Fruit fly (Drosophila melanogaster) whole organism, embryonic: ENCODE data around the gene CG6356.

Experiments
- Aef1 ChIP-seq: fragments of 200-800 bp; sonication (Bioruptor generic); IDR thresholded peaks from 3 replicates; pipeline ENCODE4 v1.3.6; 2022; ENCODE audit warnings: missing biosample characterization, missing genetic modification characterization
- Awh ChIP-seq: fragments of 200-800 bp; sonication (Bioruptor generic); IDR thresholded peaks from 2 replicates; pipeline ENCODE4, ENCODE4 v1.3.6; 2022; ENCODE audit warnings: missing biosample characterization, missing genetic modification characterization
- Bgb ChIP-seq: fragments of 200-800 bp; sonication (Bioruptor generic); IDR thresholded peaks from 2 replicates; pipeline ENCODE4 v1.3.6; 2022; ENCODE audit warnings: missing biosample characterization, missing genetic modification characterization; ENCODE audit not compliant: partially characterized antibody
- CG11723 ChIP-seq: fragments of 200-800 bp; sonication (Bioruptor generic); optimal IDR thresholded peaks from 2 replicates; lab custom pipeline; 2017; ENCODE audit warnings: missing biosample characterization, mild to moderate bottlenecking, missing genetic modification characterization
- CG12071 ChIP-seq: fragments of 200-800 bp; sonication (Bioruptor generic); optimal IDR thresholded peaks from 3 replicates; lab custom pipeline; 2018; ENCODE audit warnings: missing biosample characterization, mild to moderate bottlenecking, missing genetic modification characterization
- CG12744 ChIP-seq: fragments of 200-800 bp; sonication (Bioruptor generic); optimal IDR thresholded peaks from 2 replicates; lab custom pipeline; 2016; ENCODE audit warnings: missing biosample characterization, missing genetic modification characterization
- CG14014 ChIP-seq: fragments of 200-800 bp; sonication (Bioruptor generic); IDR thresholded peaks from 2 replicates; pipeline ENCODE4 v1.3.6; 2022; ENCODE audit warnings: missing biosample characterization, missing genetic modification characterization
- CG15073 ChIP-seq: fragments of 200-800 bp; sonication (Bioruptor generic); optimal IDR thresholded peaks from 2 replicates; lab custom pipeline; 2016; ENCODE audit warnings: missing biosample characterization, missing genetic modification characterization
- CG16813 ChIP-seq: fragments of 200-800 bp; sonication (Bioruptor generic); IDR thresholded peaks from 3 replicates; pipeline ENCODE4 v1.3.6; 2022; ENCODE audit warnings: missing biosample characterization, missing genetic modification characterization; ENCODE audit not compliant: partially characterized antibody
- CG31224 ChIP-seq: fragments of 200-800 bp; sonication (Bioruptor generic); IDR thresholded peaks from 2 replicates; pipeline ENCODE4 v1.3.6; 2022; ENCODE audit warnings: missing biosample characterization, missing genetic modification characterization
- CG33213 ChIP-seq: fragments of 200-800 bp; sonication (Bioruptor generic); optimal IDR thresholded peaks from 3 replicates; lab custom pipeline; 2016; ENCODE audit warnings: missing biosample characterization, missing genetic modification characterization
- CG3407 ChIP-seq: fragments of 200-800 bp; sonication (Bioruptor generic); optimal IDR thresholded peaks from 2 replicates; lab custom pipeline; 2018; ENCODE audit warnings: missing biosample characterization, mild to moderate bottlenecking, missing genetic modification characterization
- CG3838 ChIP-seq: fragments of 200-800 bp; sonication (Bioruptor generic); optimal IDR thresholded peaks from 3 replicates; lab custom pipeline; 2016; ENCODE audit warnings: missing biosample characterization, missing genetic modification characterization
- CG4424 ChIP-seq: fragments of 200-800 bp; sonication (Bioruptor generic); optimal IDR thresholded peaks from 3 replicates; lab custom pipeline; 2016; ENCODE audit warnings: missing biosample characterization, missing genetic modification characterization
- CG5245 ChIP-seq: fragments of 200-800 bp; sonication (Bioruptor generic); optimal IDR thresholded peaks from 3 replicates; lab custom pipeline; 2016; ENCODE audit warnings: missing biosample characterization, missing genetic modification characterization
- CG6272 ChIP-seq: fragments of 200-800 bp; sonication (Bioruptor generic); IDR thresholded peaks from 2 replicates; pipeline ENCODE4 v1.3.6; 2022; ENCODE audit warnings: missing biosample characterization, missing genetic modification characterization
- CG7786 ChIP-seq: fragments of 200-800 bp; sonication (Bioruptor generic); optimal IDR thresholded peaks from 2 replicates; lab custom pipeline; 2016; ENCODE audit warnings: missing biosample characterization, missing genetic modification characterization
- CG7963 ChIP-seq: fragments of 200-800 bp; sonication (Bioruptor generic); IDR thresholded peaks from 3 replicates; pipeline ENCODE4 v1.3.6; 2022; ENCODE audit warnings: missing biosample characterization, missing genetic modification characterization; ENCODE audit not compliant: partially characterized antibody
- CG8089 ChIP-seq: fragments of 200-800 bp; sonication (Bioruptor generic); optimal IDR thresholded peaks from 3 replicates; lab custom pipeline; 2016; ENCODE audit warnings: missing biosample characterization, missing genetic modification characterization
- Camta ChIP-seq: fragments of 200-800 bp; sonication (Bioruptor generic); optimal IDR thresholded peaks from 2 replicates; lab custom pipeline; 2016; ENCODE audit warnings: missing biosample characterization, missing genetic modification characterization
- D19B ChIP-seq: fragments of 200-800 bp; sonication (Bioruptor generic); optimal IDR thresholded peaks from 2 replicates; lab custom pipeline; 2017; ENCODE audit warnings: missing biosample characterization, mild to moderate bottlenecking, missing genetic modification characterization
- Eip74EF ChIP-seq, 2 experiments: fragments of 200-800 bp in 1 of 2; fragments of >200 bp in 1 of 2; sonication (Bioruptor generic) in 1 of 2; optimal IDR thresholded peaks; 2 replicates each; lab custom pipeline; 2017 to 2019; ENCODE audit warnings: missing biosample characterization in 2 of 2, missing genetic modification characterization in 2 of 2, mild to moderate bottlenecking in 1 of 2, moderate library complexity in 1 of 2
- Fer2 ChIP-seq: fragments of 200-800 bp; sonication (Bioruptor generic); optimal IDR thresholded peaks from 2 replicates; lab custom pipeline; 2018; ENCODE audit warnings: missing biosample characterization, mild to moderate bottlenecking, missing genetic modification characterization, moderate library complexity
- Hr3 ChIP-seq: fragments of 200-800 bp; sonication (Bioruptor generic); optimal IDR thresholded peaks from 3 replicates; lab custom pipeline; 2016; ENCODE audit warnings: missing biosample characterization, missing genetic modification characterization
- Rfx ChIP-seq: fragments of 200-800 bp; sonication (Bioruptor generic); IDR thresholded peaks from 2 replicates; pipeline ENCODE4 v1.3.6; 2022; ENCODE audit warnings: missing biosample characterization, missing genetic modification characterization
- Usf ChIP-seq: fragments of 200-800 bp; sonication (Bioruptor generic); optimal IDR thresholded peaks from 2 replicates; lab custom pipeline; 2017; ENCODE audit warnings: missing genotype, missing biosample characterization, missing genetic modification characterization
- ase ChIP-seq: fragments of 200-800 bp; sonication (Bioruptor generic); IDR thresholded peaks from 3 replicates; pipeline ENCODE4 v1.3.6; 2022; ENCODE audit warnings: missing biosample characterization, missing genetic modification characterization
- ash1 ChIP-seq: fragments of 200-800 bp; sonication (Bioruptor generic); optimal IDR thresholded peaks from 2 replicates; lab custom pipeline; 2018; ENCODE audit warnings: missing biosample characterization, mild to moderate bottlenecking, missing genetic modification characterization
- crol ChIP-seq: fragments of 200-800 bp; sonication (Bioruptor generic); IDR thresholded peaks from 2 replicates; pipeline ENCODE4 v1.3.6; 2022; ENCODE audit warnings: missing biosample characterization, missing genetic modification characterization
- dan ChIP-seq: fragments of 200-800 bp; sonication (Bioruptor generic); IDR thresholded peaks from 2 replicates; pipeline ENCODE4 v1.3.6; 2022; ENCODE audit warnings: missing biosample characterization, missing genetic modification characterization
- disco-r ChIP-seq: fragments of 200-800 bp; sonication (Bioruptor generic); optimal IDR thresholded peaks from 2 replicates; lab custom pipeline; 2016; ENCODE audit warnings: missing biosample characterization, missing genetic modification characterization
- fd102C ChIP-seq: fragments of 200-800 bp; sonication (Bioruptor generic); optimal IDR thresholded peaks from 2 replicates; lab custom pipeline; 2018; ENCODE audit warnings: missing biosample characterization, mild to moderate bottlenecking, missing genetic modification characterization, moderate library complexity
- gfzf ChIP-seq: fragments of 200-800 bp; sonication (Bioruptor generic); optimal IDR thresholded peaks from 2 replicates; lab custom pipeline; 2016; ENCODE audit warnings: missing biosample characterization, mild to moderate bottlenecking, missing genetic modification characterization, moderate library complexity
- gsb ChIP-seq: fragments of 200-800 bp; sonication (Bioruptor generic); IDR thresholded peaks from 2 replicates; pipeline ENCODE4 v1.3.6; 2022; ENCODE audit warnings: missing biosample characterization, missing genetic modification characterization
- gsb-n ChIP-seq: fragments of 200-800 bp; sonication (Bioruptor generic); optimal IDR thresholded peaks from 3 replicates; lab custom pipeline; 2018; ENCODE audit warnings: missing biosample characterization, mild to moderate bottlenecking, missing genetic modification characterization
- hb ChIP-seq: fragments of 200-800 bp; sonication (Bioruptor generic); IDR thresholded peaks from 3 replicates; pipeline ENCODE4 v1.3.6; 2022; ENCODE audit warnings: missing biosample characterization, missing genetic modification characterization; ENCODE audit not compliant: partially characterized antibody
- her ChIP-seq: fragments of 200-800 bp; sonication (Bioruptor generic); optimal IDR thresholded peaks from 2 replicates; lab custom pipeline; 2016; ENCODE audit warnings: missing biosample characterization, missing genetic modification characterization
- kay ChIP-seq: fragments of 200-800 bp; sonication (Bioruptor generic); optimal IDR thresholded peaks from 2 replicates; lab custom pipeline; 2016; ENCODE audit warnings: missing biosample characterization, missing genetic modification characterization
- lmd ChIP-seq: fragments of 200-800 bp; sonication (Bioruptor generic); IDR thresholded peaks from 2 replicates; pipeline ENCODE4 v1.3.6; 2022; ENCODE audit warnings: missing biosample characterization, missing genetic modification characterization
- pb ChIP-seq: fragments of 200-800 bp; sonication (Bioruptor generic); optimal IDR thresholded peaks from 3 replicates; lab custom pipeline; 2016; ENCODE audit warnings: missing biosample characterization, missing genetic modification characterization
- peb ChIP-seq: fragments of 200-800 bp; sonication (Bioruptor generic); IDR thresholded peaks from 2 replicates; pipeline ENCODE4 v1.3.6; 2022; ENCODE audit warnings: missing biosample characterization, missing genetic modification characterization
- pzg ChIP-seq: fragments of 200-800 bp; sonication (Bioruptor generic); optimal IDR thresholded peaks from 3 replicates; lab custom pipeline; 2018; ENCODE audit warnings: missing biosample characterization, mild to moderate bottlenecking, missing genetic modification characterization, moderate library complexity
- slp2 ChIP-seq: fragments of 200-800 bp; sonication (Bioruptor generic); optimal IDR thresholded peaks from 2 replicates; lab custom pipeline; 2016; ENCODE audit warnings: missing biosample characterization, missing genetic modification characterization
- sob ChIP-seq: fragments of 200-800 bp; sonication (Bioruptor generic); IDR thresholded peaks from 2 replicates; pipeline ENCODE4 v1.3.6; 2022; ENCODE audit warnings: missing biosample characterization, missing genetic modification characterization
- stwl ChIP-seq: fragments of 200-800 bp; sonication (Bioruptor generic); optimal IDR thresholded peaks from 3 replicates; lab custom pipeline; 2018; ENCODE audit warnings: missing biosample characterization, mild to moderate bottlenecking, missing genetic modification characterization, moderate library complexity
- tap ChIP-seq: fragments of 200-800 bp; optimal IDR thresholded peaks from 3 replicates; lab custom pipeline; 2019; ENCODE audit warnings: missing biosample characterization, mild to moderate bottlenecking, missing genetic modification characterization, moderate library complexity
- ttk ChIP-seq: fragments of 200-800 bp; sonication (Bioruptor generic); IDR thresholded peaks from 2 replicates; pipeline ENCODE4 v2.1.2; 2022; ENCODE audit warnings: missing biosample characterization, missing genetic modification characterization
- vnd ChIP-seq: fragments of 200-800 bp; sonication (Bioruptor generic); IDR thresholded peaks from 3 replicates; pipeline ENCODE4 v1.3.6; 2022; ENCODE audit warnings: missing biosample characterization, missing genetic modification characterization; ENCODE audit not compliant: partially characterized antibody
- zen2 ChIP-seq: fragments of 200-800 bp; sonication (Bioruptor generic); IDR thresholded peaks from 3 replicates; pipeline ENCODE4 v1.3.6; 2022; ENCODE audit warnings: missing biosample characterization, missing genetic modification characterization; ENCODE audit not compliant: partially characterized antibody

CG6356 gene

DNA sequence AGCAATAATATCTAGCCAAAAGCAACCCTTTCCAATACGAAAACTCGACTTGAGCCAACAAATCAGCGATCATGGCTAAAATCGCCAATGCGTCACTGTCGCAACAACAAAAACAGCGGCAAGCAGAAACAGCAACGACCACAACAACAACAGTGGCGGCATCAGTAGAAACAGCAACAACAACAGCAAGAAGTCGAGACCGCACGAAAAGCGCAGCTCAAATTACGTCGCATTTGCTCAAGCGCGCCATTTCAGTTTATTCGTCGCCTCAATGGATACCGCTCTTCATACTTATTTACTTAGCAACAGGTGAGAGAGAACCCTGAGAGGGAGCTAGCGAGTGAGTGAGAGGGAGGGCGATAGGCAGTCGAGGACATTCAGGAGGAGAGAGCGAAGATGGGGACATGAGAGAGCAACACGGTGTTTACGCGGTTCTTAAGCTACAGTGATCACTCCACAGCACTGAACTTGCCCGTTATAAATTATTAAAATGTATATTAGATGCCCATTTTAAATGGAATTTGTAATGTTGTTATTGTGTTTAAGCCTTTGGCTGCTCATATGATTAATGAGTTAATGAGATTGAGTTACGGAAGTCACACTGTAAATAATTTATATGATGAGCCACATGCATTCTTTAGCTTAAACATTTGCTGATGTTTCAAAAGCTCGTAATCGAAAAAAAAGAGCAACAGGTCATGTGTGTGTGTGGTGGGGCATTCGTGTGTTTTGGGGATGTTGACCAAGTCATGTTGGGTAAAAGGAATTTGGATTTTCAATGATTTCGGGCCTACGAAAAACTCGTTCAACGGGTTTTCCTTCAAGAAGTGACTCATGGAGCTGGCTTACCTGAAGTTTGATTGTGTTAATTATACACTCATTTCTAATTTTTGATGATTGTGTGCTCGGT is 12.1 kb downstream of the CG6356 start:
- TF ChIP-seq stwl (tag; lab: Kevin White, UChicago) (peak; percentile 17), CG7786 (GFP tag; lab: Kevin White, UChicago) (peak; percentile 71), vnd (GFP tag; lab: Robert Waterston, UW) (no peak), Usf (GFP tag; lab: Kevin White, UChicago) (peak; percentile 58), sob (GFP tag; lab: Robert Waterston, UW) (peak; percentile 80), CG5245 (peak; percentile 66), CG14014 (GFP tag; lab: Robert Waterston, UW) (peak; percentile 89), Aef1 (peak; percentile 76), crol (GFP tag; lab: Robert Waterston, UW) (no peak), Bgb (GFP tag; lab: Robert Waterston, UW) (no peak), ash1 (GFP tag; lab: Kevin White, UChicago) (no peak), Awh (GFP tag; lab: Robert Waterston, UW) (peak; percentile 77), CG11723 (GFP tag; lab: Kevin White, UChicago) (peak; percentile 58), CG12744 (peak; percentile 76), Fer2 (tag; lab: Kevin White, UChicago) (peak; percentile 56), fd102C (GFP tag; lab: Kevin White, UChicago) (peak; percentile 61), CG3407 (GFP tag; lab: Kevin White, UChicago) (peak; percentile 48), slp2 (GFP tag; lab: Kevin White, UChicago) (peak; percentile 65), gsb (GFP tag; lab: Robert Waterston, UW) (peak; percentile 68), D19B (peak; percentile 29), ase (GFP tag; lab: Robert Waterston, UW) (peak; percentile 68; the same call in 2 of the 3 replicates), CG15073 (GFP tag; lab: Kevin White, UChicago) (peak; percentile 25), CG33213 (GFP tag; lab: Kevin White, UChicago) (peak; percentile 71), CG6272 (GFP tag; lab: Robert Waterston, UW) (peak; percentile 65), CG31224 (GFP tag; lab: Robert Waterston, UW) (peak; percentile 61), pzg (GFP tag; lab: Kevin White, UChicago) (no peak), zen2 (GFP tag; lab: Robert Waterston, UW) (no peak), Rfx (GFP tag; lab: Robert Waterston, UW) (peak; percentile 90), Hr3 (GFP tag; lab: Kevin White, UChicago) (peak; percentile 73), gfzf (GFP tag; lab: Kevin White, UChicago) (no peak), lmd (peak; percentile 89), Camta (GFP tag; lab: Kevin White, UChicago) (peak; percentile 51), CG3838 (GFP tag; lab: Kevin White, UChicago) (no peak), CG4424 (GFP tag; lab: Kevin White, UChicago) (peak; percentile 32), her (GFP tag; lab: Kevin White, UChicago) (peak; percentile 45), peb (GFP tag; lab: Robert Waterston, UW) (peak; percentile 37; the same call in 1 of the 2 replicates), tap (tag; lab: Kevin White, UChicago) (peak; percentile 73), pb (GFP tag; lab: Kevin White, UChicago) (peak; percentile 41), hb (GFP tag; lab: Robert Waterston, UW) (no peak), disco-r (GFP tag; lab: Kevin White, UChicago) (peak; percentile 19), ttk (peak; percentile 60), CG12071 (GFP tag; lab: Kevin White, UChicago) (peak; percentile 72), Eip74EF (GFP tag; optimal IDR thresholded peaks at IDR 0.05; lab: Kevin White, UChicago) (peak in 1 of 2 experiments; percentile 63), kay (peak; percentile 64), CG16813 (GFP tag; lab: Robert Waterston, UW) (no peak), CG8089 (GFP tag; lab: Kevin White, UChicago) (peak; percentile 55), CG7963 (GFP tag; lab: Robert Waterston, UW) (no peak), dan (GFP tag; lab: Robert Waterston, UW) (peak; percentile 69), gsb-n (tag; lab: Kevin White, UChicago) (peak; percentile 79)
